3 fruit fly cellular contexts compared by ENCODE assay signal in genomic region chr3L:27174502-27174901, dm6.
TF ChIP-seq lines count a peak whose summit lies in the region.

No protein-coding gene starts in this region.

- no peak for TF ChIP-seq CTCF in whole organism, embryonic (GFP tag; optimal IDR thresholded peaks at IDR 0.05; lab: Kevin White, UChicago)

TF ChIP-seq in whole organism, embryonic, 481 proteins besides CTCF, POLR2A, EP300 and RAD21:
- no peak for TF ChIP-seq HLHmδ (GFP tag; optimal IDR thresholded peaks at IDR 0.05; lab: Kevin White, UChicago)
- peak; percentile 85 for TF ChIP-seq CG17802 (tag; optimal IDR thresholded peaks at IDR 0.05; lab: Kevin White, UChicago)
- peak; percentile 68 for TF ChIP-seq CG30020 (tag; optimal IDR thresholded peaks at IDR 0.05; lab: Kevin White, UChicago)
- TF ChIP-seq CG6813 (GFP tag; optimal IDR thresholded peaks at IDR 0.05; lab: Kevin White, UChicago), result no peak
- TF ChIP-seq NfI (GFP tag; optimal IDR thresholded peaks at IDR 0.05; lab: Kevin White, UChicago), result no peak
- TF ChIP-seq ssp (GFP tag; IDR thresholded peaks at IDR 0.05; lab: Robert Waterston, UW), result peak; percentile 51
- TF ChIP-seq E2f1 (GFP tag; IDR thresholded peaks at IDR 0.05; lab: Robert Waterston, UW), result no peak

TF ChIP-seq in whole organism, prepupa, 60 proteins besides CTCF, POLR2A, EP300 and RAD21:
- TF ChIP-seq CG7368 (GFP tag; optimal IDR thresholded peaks at IDR 0.05; lab: Kevin White, UChicago) (no peak), CG3032 (tag; optimal IDR thresholded peaks at IDR 0.05; lab: Kevin White, UChicago) (no peak), svp (GFP tag; lab: Kevin White, UChicago) (peak; percentile 12), CG8119 (GFP tag; IDR thresholded peaks at IDR 0.05; lab: Robert Waterston, UW) (no peak), CG32006 (GFP tag; optimal IDR thresholded peaks at IDR 0.05; lab: Kevin White, UChicago) (no peak)

TF ChIP-seq in whole organism, wandering third instar larva, 38 proteins besides CTCF, POLR2A, EP300 and RAD21:
- TF ChIP-seq Sp1 (GFP tag; optimal IDR thresholded peaks at IDR 0.05; lab: Kevin White, UChicago), result no peak
- TF ChIP-seq Mio (GFP tag; optimal IDR thresholded peaks at IDR 0.05; lab: Kevin White, UChicago), result no peak
- TF ChIP-seq Dif (GFP tag; optimal IDR thresholded peaks at IDR 0.05; lab: Kevin White, UChicago; ENCODE audit: partially characterized antibody), result no peak
- TF ChIP-seq dmrt93B (GFP tag; optimal IDR thresholded peaks at IDR 0.05; lab: Kevin White, UChicago), result no peak
- TF ChIP-seq Dfd (GFP tag; optimal IDR thresholded peaks at IDR 0.05; lab: Kevin White, UChicago), result peak; percentile 23
TF ChIP-seq in whole organism, wandering third instar larva: peak in this region for 1.
